Fruit fly (Drosophila melanogaster): ENCODE results near the gene CG12237.

The CG12237 gene

DNA sequence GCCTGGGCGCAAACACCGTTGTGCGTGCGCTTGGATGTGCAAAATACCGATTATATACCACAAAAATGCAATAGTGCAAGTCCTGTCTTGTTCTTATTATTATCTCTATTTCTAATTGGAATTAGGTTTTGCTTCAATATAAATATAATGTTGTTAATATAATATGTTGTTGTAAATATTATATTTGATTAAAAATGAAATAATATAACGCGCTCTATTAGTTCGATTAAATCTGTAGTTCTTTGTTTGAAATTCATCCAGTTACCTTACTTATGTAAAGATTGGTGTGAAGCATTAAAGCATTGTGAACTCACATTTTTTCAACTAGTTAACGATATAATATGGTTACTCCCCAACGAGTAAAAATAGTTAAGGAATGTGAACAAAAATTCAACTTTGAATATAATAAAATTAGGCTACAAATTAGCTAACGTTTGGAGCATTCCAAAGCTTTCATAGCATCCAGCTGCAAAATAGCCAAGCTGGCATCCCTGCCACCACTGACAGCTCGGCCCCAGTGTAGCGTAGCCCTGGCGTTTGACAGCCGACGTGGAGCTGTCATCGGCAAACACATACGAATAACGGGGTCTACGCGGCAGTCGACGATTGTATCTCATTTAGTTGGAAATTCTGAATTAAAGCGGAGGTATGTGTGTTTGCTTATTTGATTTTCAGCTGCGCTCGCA is at the start of gene CG12237, which contains the start of gene Sec61gamma (continued):
- TF ChIP-seq Sry-δ (GFP tag; optimal IDR thresholded peaks at IDR 0.05), result peak; percentile 45
- TF ChIP-seq HHEX (GFP tag; optimal IDR thresholded peaks at IDR 0.05), result peak; percentile 11
- TF ChIP-seq phol (tag; optimal IDR thresholded peaks at IDR 0.05), result peak; percentile 33
- TF ChIP-seq Kr (GFP tag; optimal IDR thresholded peaks at IDR 0.05), result no peak
- TF ChIP-seq CG6689 (GFP tag; IDR thresholded peaks at IDR 0.05), result no peak
- TF ChIP-seq Deaf1 (tag; optimal IDR thresholded peaks at IDR 0.05), result peak; percentile 91
- no peak for TF ChIP-seq CG8281 (tag; optimal IDR thresholded peaks at IDR 0.05)
- no peak for TF ChIP-seq CG2120 (GFP tag; optimal IDR thresholded peaks at IDR 0.05)
- no peak for TF ChIP-seq ind (GFP tag; optimal IDR thresholded peaks at IDR 0.05)
- peak; percentile 29 for TF ChIP-seq CG17186 (GFP tag; optimal IDR thresholded peaks at IDR 0.05)
- TF ChIP-seq HmgD (GFP tag; optimal IDR thresholded peaks at IDR 0.05), result peak; percentile 13
- TF ChIP-seq Rfx (GFP tag; IDR thresholded peaks at IDR 0.05), result peak; percentile 72
- no peak for TF ChIP-seq CG12104 (GFP tag; optimal IDR thresholded peaks at IDR 0.05)
- peak; percentile 84 for TF ChIP-seq sd (tag; optimal IDR thresholded peaks at IDR 0.05)
- no peak for TF ChIP-seq ac (GFP tag; optimal IDR thresholded peaks at IDR 0.05)
- peak; percentile 10 for TF ChIP-seq Dp (GFP tag; optimal IDR thresholded peaks at IDR 0.05)
- peak; percentile 53 for TF ChIP-seq dm (GFP tag; optimal IDR thresholded peaks at IDR 0.05)
- no peak for TF ChIP-seq ase (GFP tag; IDR thresholded peaks at IDR 0.05)
- peak; percentile 48; the same call in 2 of the 3 replicates for TF ChIP-seq CG17361 (GFP tag; IDR thresholded peaks at IDR 0.05)
- no peak for TF ChIP-seq CG15073 (GFP tag; optimal IDR thresholded peaks at IDR 0.05)
- no peak for TF ChIP-seq kay (GFP tag; optimal IDR thresholded peaks at IDR 0.05)
- TF ChIP-seq pho (GFP tag; optimal IDR thresholded peaks at IDR 0.05), result peak; percentile 10
- TF ChIP-seq dpn (GFP tag; optimal IDR thresholded peaks at IDR 0.05), result peak in 1 of 2 experiments; percentile 48
- no peak for TF ChIP-seq klu (GFP tag; IDR thresholded peaks at IDR 0.05)
- no peak for TF ChIP-seq GATAe (GFP tag; conservative IDR thresholded peaks at IDR 0.05)
- TF ChIP-seq luna (GFP tag; optimal IDR thresholded peaks at IDR 0.05), result no peak
- peak; percentile 32 for TF ChIP-seq CG15479 (GFP tag; optimal IDR thresholded peaks at IDR 0.05)
- no peak for TF ChIP-seq CG7839 (tag; optimal IDR thresholded peaks at IDR 0.05)
- TF ChIP-seq Ssrp (tag; optimal IDR thresholded peaks at IDR 0.05), result no peak
- TF ChIP-seq CG6175 (GFP tag; IDR thresholded peaks at IDR 0.05), result 0 out of 3 replicates have a peak, but pooled peaks have one; percentile 7
- TF ChIP-seq CrebB (tag; optimal IDR thresholded peaks at IDR 0.05), result peak; percentile 0
- TF ChIP-seq CG9797 (GFP tag; optimal IDR thresholded peaks at IDR 0.05), result peak; percentile 31
- TF ChIP-seq Dek (tag; optimal IDR thresholded peaks at IDR 0.05), result peak; percentile 27
- peak; percentile 26 for TF ChIP-seq Mes4 (GFP tag; optimal IDR thresholded peaks at IDR 0.05)
- no peak for TF ChIP-seq dmrt99B (tag; optimal IDR thresholded peaks at IDR 0.05)
- no peak for TF ChIP-seq CG6254 (GFP tag; optimal IDR thresholded peaks at IDR 0.05)
- peak; percentile 20 for TF ChIP-seq ftz-f1 (GFP tag; optimal IDR thresholded peaks at IDR 0.05)
- peak; percentile 60 for TF ChIP-seq CG14710 (tag; optimal IDR thresholded peaks at IDR 0.05)
- no peak for TF ChIP-seq kni (GFP tag; optimal IDR thresholded peaks at IDR 0.05)
- TF ChIP-seq CG34422 (GFP tag; IDR thresholded peaks at IDR 0.05), result peak; percentile 72; the same call in 1 of the 3 replicates
- no peak for TF ChIP-seq CG9437 (GFP tag; optimal IDR thresholded peaks at IDR 0.05)
- peak; percentile 25 for TF ChIP-seq ERR (GFP tag; optimal IDR thresholded peaks at IDR 0.05)
- no peak for TF ChIP-seq CG6813 (GFP tag; optimal IDR thresholded peaks at IDR 0.05)
- peak; percentile 35 for TF ChIP-seq CG13296 (GFP tag; optimal IDR thresholded peaks at IDR 0.05)
- peak; percentile 16 for TF ChIP-seq Nf-YB (GFP tag; optimal IDR thresholded peaks at IDR 0.05)
- TF ChIP-seq CG43689 (GFP tag; IDR thresholded peaks at IDR 0.05), result no peak
- no peak for TF ChIP-seq sc (optimal IDR thresholded peaks at IDR 0.05)
- TF ChIP-seq sc (GFP tag; optimal IDR thresholded peaks at IDR 0.05), result no peak
- peak; percentile 57; the same call in 1 of the 2 replicates for TF ChIP-seq vvl (GFP tag; IDR thresholded peaks at IDR 0.05)
- TF ChIP-seq Pdp1 (GFP tag; optimal IDR thresholded peaks at IDR 0.05), result peak in 1 of 2 experiments; percentile 38

Data from whole organism, embryonic.